Worm (Caenorhabditis elegans): Measurements from ENCODE around the gene Y46H3A.5.
A peak's percentile ranks its signal among the peaks of the same experiment; 100 is the strongest.

Gene Y46H3A.5

DNA sequence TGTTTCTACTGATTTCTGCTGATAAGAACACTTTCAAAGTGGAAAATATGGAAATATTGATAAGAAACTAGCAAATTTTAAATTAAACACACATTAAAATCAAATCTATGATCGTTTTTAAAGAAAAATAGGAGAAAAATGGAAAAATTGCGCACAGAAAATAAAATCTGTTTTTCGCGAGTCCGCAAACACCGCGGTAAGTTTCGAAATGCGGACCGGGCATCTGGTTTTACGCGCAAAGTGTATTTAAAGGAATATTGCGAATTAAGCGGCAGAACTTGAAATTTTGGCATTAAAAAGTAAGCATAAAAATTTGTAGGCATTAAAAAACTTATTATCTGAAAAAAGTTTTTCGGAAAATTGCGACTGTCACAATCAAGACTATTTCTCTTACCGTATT, 41.6 kb downstream of the Y46H3A.5 start:
- TF ChIP-seq ceh-82 (tag; optimal IDR thresholded peaks at IDR 0.05), result no peak
- TF ChIP-seq blmp-1 (tag; optimal IDR thresholded peaks at IDR 0.05; ENCODE audit: insufficient read depth), result no peak
- TF ChIP-seq mbf-1 (tag; optimal IDR thresholded peaks at IDR 0.05), result no peak
- TF ChIP-seq ama-1 (optimal IDR thresholded peaks at IDR 0.05), result no peak
- no peak for TF ChIP-seq lin-39 (tag; optimal IDR thresholded peaks at IDR 0.05)
- TF ChIP-seq unc-55 (GFP tag; optimal IDR thresholded peaks at IDR 0.05), result peak; percentile 23
- TF ChIP-seq nhr-23 (tag; optimal IDR thresholded peaks at IDR 0.05), result no peak
- no peak for TF ChIP-seq sma-9 (GFP tag; optimal IDR thresholded peaks at IDR 0.05)
- TF ChIP-seq sma-9 (tag; optimal IDR thresholded peaks at IDR 0.05), result no peak
- TF ChIP-seq mdl-1 (tag; optimal IDR thresholded peaks at IDR 0.05), result no peak
- no peak for TF ChIP-seq ztf-4 (tag; optimal IDR thresholded peaks at IDR 0.05)
- peak; percentile 10 for TF ChIP-seq C34F6.9 (tag; optimal IDR thresholded peaks at IDR 0.05)
- no peak for TF ChIP-seq elt-3 (tag; optimal IDR thresholded peaks at IDR 0.05)
- peak in 1 of 2 experiments; percentile 45 for TF ChIP-seq lsy-2 (tag; optimal IDR thresholded peaks at IDR 0.05)
- TF ChIP-seq nhr-237 (tag; optimal IDR thresholded peaks at IDR 0.05), result no peak

ce11 chrV:1771727-1772126, 43.0 kb downstream of the Y46H3A.5 start, which contains the start of gene dhs-13:
dhs-13 (minus strand) TSS chrV:1771734.
- no peak for TF ChIP-seq mab-5 (tag; optimal IDR thresholded peaks at IDR 0.05)
- no peak for TF ChIP-seq skn-1 (tag; optimal IDR thresholded peaks at IDR 0.05)
- no peak for TF ChIP-seq nhr-11 (tag; optimal IDR thresholded peaks at IDR 0.05)
- peak; percentile 25 for TF ChIP-seq gmeb-1 (tag; optimal IDR thresholded peaks at IDR 0.05)
- no peak for TF ChIP-seq R02D3.7 (tag; optimal IDR thresholded peaks at IDR 0.05)
- TF ChIP-seq nhr-129 (tag; optimal IDR thresholded peaks at IDR 0.05), result peak; percentile 62
- TF ChIP-seq fos-1 (tag; optimal IDR thresholded peaks at IDR 0.05), result peak; percentile 49
- TF ChIP-seq unc-62 (GFP tag; optimal IDR thresholded peaks at IDR 0.05), result no peak
- peak; percentile 1 for TF ChIP-seq sma-3 (GFP tag; optimal IDR thresholded peaks at IDR 0.05)
- TF ChIP-seq crh-2 (tag; optimal IDR thresholded peaks at IDR 0.05), result no peak
- peak; percentile 21 for TF ChIP-seq F13H6.1 (tag; optimal IDR thresholded peaks at IDR 0.05)
- no peak for TF ChIP-seq zag-1 (tag; optimal IDR thresholded peaks at IDR 0.05)
- no peak for TF ChIP-seq nhr-10 (tag; optimal IDR thresholded peaks at IDR 0.05)
- TF ChIP-seq aly-2 (tag; optimal IDR thresholded peaks at IDR 0.05), result no peak
- no peak for TF ChIP-seq nhr-77 (tag; optimal IDR thresholded peaks at IDR 0.05)
- no peak for TF ChIP-seq nhr-12 (tag; optimal IDR thresholded peaks at IDR 0.05)
- no peak for TF ChIP-seq ztf-4 (tag; optimal IDR thresholded peaks at IDR 0.05)
- no peak for TF ChIP-seq elt-3 (tag; optimal IDR thresholded peaks at IDR 0.05)
- peak; percentile 14 for TF ChIP-seq nhr-21 (tag; optimal IDR thresholded peaks at IDR 0.05)
- no peak for TF ChIP-seq ceh-82 (tag; optimal IDR thresholded peaks at IDR 0.05)
- peak; percentile 58 for TF ChIP-seq sma-9 (GFP tag; optimal IDR thresholded peaks at IDR 0.05)
- no peak for TF ChIP-seq sma-9 (tag; optimal IDR thresholded peaks at IDR 0.05)
- TF ChIP-seq nhr-25 (tag; optimal IDR thresholded peaks at IDR 0.05), result no peak
- no peak for TF ChIP-seq alr-1 (tag; optimal IDR thresholded peaks at IDR 0.05)
- peak in 1 of 2 experiments; percentile 5 for TF ChIP-seq lsy-2 (tag; optimal IDR thresholded peaks at IDR 0.05)
- TF ChIP-seq lin-13 (GFP tag; optimal IDR thresholded peaks at IDR 0.05), result no peak

ce11 chrV:1767427-1767826, 47.3 kb downstream of the Y46H3A.5 start:
- TF ChIP-seq sem-4 (tag; optimal IDR thresholded peaks at IDR 0.05) (no peak), zag-1 (tag; optimal IDR thresholded peaks at IDR 0.05) (no peak), mbf-1 (tag; optimal IDR thresholded peaks at IDR 0.05) (no peak)
